Fruit fly (Drosophila melanogaster) whole organism, embryonic: ENCODE measurements around the gene Gale.

Experiments used
- Adf1 ChIP-seq: fragments of 200-800 bp; sonication (Bioruptor generic); IDR thresholded peaks from 2 replicates; pipeline ENCODE4 v1.3.6; 2022; ENCODE audit warnings: missing biosample characterization, missing genetic modification characterization
- Atf6 ChIP-seq: fragments of 200-800 bp; sonication (Bioruptor generic); IDR thresholded peaks from 2 replicates; pipeline ENCODE4 v1.3.6; 2022; ENCODE audit warnings: missing biosample characterization, missing genetic modification characterization
- Blimp-1 ChIP-seq: fragments of 200-800 bp; sonication (Bioruptor generic); optimal IDR thresholded peaks from 3 replicates; lab custom pipeline; 2018; ENCODE audit warnings: missing biosample characterization, missing genetic modification characterization, mild to moderate bottlenecking, moderate library complexity, missing genetic modification reagents
- C15 ChIP-seq: fragments of 200-800 bp; sonication (Bioruptor generic); IDR thresholded peaks from 3 replicates; pipeline ENCODE4 v1.3.6; 2022; ENCODE audit warnings: missing biosample characterization, missing genetic modification characterization
- CG10565 ChIP-seq: fragments of 200-800 bp; sonication (Bioruptor generic); optimal IDR thresholded peaks from 3 replicates; lab custom pipeline; 2016; ENCODE audit warnings: missing biosample characterization, mild to moderate bottlenecking, missing genetic modification characterization
- CG12942 ChIP-seq: fragments of 200-800 bp; sonication (Bioruptor generic); optimal IDR thresholded peaks from 3 replicates; lab custom pipeline; 2016; ENCODE audit warnings: missing biosample characterization, missing genetic modification characterization
- CG14667 ChIP-seq: fragments of 200-800 bp; sonication (Bioruptor generic); IDR thresholded peaks from 2 replicates; pipeline ENCODE4 v1.3.6; 2022; ENCODE audit warnings: missing biosample characterization, missing genetic modification characterization
- CG16813 ChIP-seq: fragments of 200-800 bp; sonication (Bioruptor generic); IDR thresholded peaks from 3 replicates; pipeline ENCODE4 v1.3.6; 2022; ENCODE audit warnings: missing biosample characterization, missing genetic modification characterization; ENCODE audit not compliant: partially characterized antibody
- CG17186 ChIP-seq: fragments of 200-800 bp; sonication (Bioruptor generic); optimal IDR thresholded peaks from 3 replicates; lab custom pipeline; 2017; ENCODE audit warnings: missing biosample characterization, missing genetic modification reagents, missing genetic modification characterization
- CG18262 ChIP-seq: fragments of 200-800 bp; optimal IDR thresholded peaks from 3 replicates; lab custom pipeline; 2019; ENCODE audit warnings: missing biosample characterization, mild to moderate bottlenecking, missing genetic modification characterization, moderate library complexity
- CG2889 ChIP-seq: fragments of 200-800 bp; sonication (Bioruptor generic); IDR thresholded peaks from 3 replicates; pipeline ENCODE4 v1.3.6; 2022; ENCODE audit warnings: missing biosample characterization, missing genetic modification characterization
- CG30020 ChIP-seq: fragments of 200-800 bp; optimal IDR thresholded peaks from 2 replicates; lab custom pipeline; 2019; ENCODE audit warnings: missing biosample characterization, mild to moderate bottlenecking, missing genetic modification characterization, moderate library complexity
- CG31365 ChIP-seq: fragments of 200-800 bp; sonication (Bioruptor generic); optimal IDR thresholded peaks from 2 replicates; lab custom pipeline; 2018; ENCODE audit warnings: missing biosample characterization, mild to moderate bottlenecking, missing genetic modification characterization
- CG31388 ChIP-seq: fragments of 200-800 bp; sonication (Bioruptor generic); optimal IDR thresholded peaks from 2 replicates; lab custom pipeline; 2016; ENCODE audit warnings: missing biosample characterization, missing genetic modification characterization
- CG32532 ChIP-seq: fragments of 200-800 bp; sonication (Bioruptor generic); IDR thresholded peaks from 2 replicates; pipeline ENCODE4 v1.3.6; 2022; ENCODE audit warnings: missing biosample characterization, missing genetic modification characterization
- CG34376 ChIP-seq: fragments of 200-800 bp; sonication (Bioruptor generic); optimal IDR thresholded peaks from 2 replicates; lab custom pipeline; 2018; ENCODE audit warnings: missing biosample characterization, mild to moderate bottlenecking, missing genetic modification characterization
- CG4360 ChIP-seq: fragments of 200-800 bp; sonication (Bioruptor generic); IDR thresholded peaks from 2 replicates; pipeline ENCODE4 v1.3.6; 2022; ENCODE audit warnings: missing biosample characterization, missing genetic modification characterization
- CG5180 ChIP-seq: fragments of 200-800 bp; sonication (Bioruptor generic); optimal IDR thresholded peaks from 3 replicates; lab custom pipeline; 2017; ENCODE audit warnings: missing biosample characterization, missing genetic modification characterization, mild to moderate bottlenecking, moderate library complexity, missing genetic modification reagents
- CG6683 ChIP-seq: fragments of 200-800 bp; sonication (Bioruptor generic); optimal IDR thresholded peaks from 2 replicates; lab custom pipeline; 2017; ENCODE audit warnings: missing biosample characterization, mild to moderate bottlenecking, missing genetic modification characterization, missing genetic modification reagents
- CG7745 ChIP-seq: fragments of 200-800 bp; sonication (Bioruptor generic); optimal IDR thresholded peaks from 2 replicates; lab custom pipeline; 2018; ENCODE audit warnings: missing biosample characterization, mild to moderate bottlenecking, missing genetic modification characterization, moderate library complexity
- CG8290 ChIP-seq, 3 experiments: fragments of 200-800 bp; sonication (Bioruptor generic); optimal IDR thresholded peaks; 2 replicates each; lab custom pipeline; 2016 to 2019; ENCODE audit warnings: missing biosample characterization in 3 of 3, missing genetic modification characterization in 3 of 3, mild to moderate bottlenecking in 2 of 3, moderate library complexity in 1 of 3
- CG9437 ChIP-seq: fragments of 200-800 bp; sonication (Bioruptor generic); optimal IDR thresholded peaks from 2 replicates; lab custom pipeline; 2018; ENCODE audit warnings: missing biosample characterization, mild to moderate bottlenecking, missing genetic modification characterization
- CG9817 ChIP-seq: fragments of 200-800 bp; sonication (Bioruptor generic); optimal IDR thresholded peaks from 2 replicates; lab custom pipeline; 2018; ENCODE audit warnings: missing biosample characterization, mild to moderate bottlenecking, missing genetic modification characterization, moderate library complexity
- CG9876 ChIP-seq: fragments of 200-800 bp; sonication (Bioruptor generic); optimal IDR thresholded peaks from 2 replicates; lab custom pipeline; 2016; ENCODE audit warnings: missing biosample characterization, missing genetic modification characterization
- CG9932 ChIP-seq: fragments of 200-800 bp; sonication (Bioruptor generic); IDR thresholded peaks from 2 replicates; pipeline ENCODE4 v1.3.6; 2022; ENCODE audit warnings: missing biosample characterization, missing genetic modification characterization
- HHEX ChIP-seq: fragments of 200-800 bp; sonication (Bioruptor generic); optimal IDR thresholded peaks from 3 replicates; lab custom pipeline; 2017; ENCODE audit warnings: missing biosample characterization, mild to moderate bottlenecking, missing genetic modification characterization, missing genetic modification reagents
- Lhr ChIP-seq: fragments of 200-800 bp; sonication (Bioruptor generic); optimal IDR thresholded peaks from 3 replicates; lab custom pipeline; 2017; ENCODE audit warnings: mild to moderate bottlenecking, missing biosample characterization, missing genetic modification reagents, missing genetic modification characterization
- Optix ChIP-seq: fragments of 200-800 bp; sonication (Bioruptor generic); IDR thresholded peaks from 3 replicates; pipeline ENCODE4 v1.3.6; 2022; ENCODE audit warnings: missing biosample characterization, missing genetic modification characterization
- Six4 ChIP-seq: fragments of 200-800 bp; sonication (Bioruptor generic); optimal IDR thresholded peaks from 2 replicates; lab custom pipeline; 2016; ENCODE audit warnings: missing biosample characterization, missing genetic modification characterization
- Sox102F ChIP-seq: fragments of 200-800 bp; sonication (Bioruptor generic); optimal IDR thresholded peaks from 2 replicates; lab custom pipeline; 2018; ENCODE audit warnings: missing biosample characterization, mild to moderate bottlenecking, missing genetic modification characterization, moderate library complexity
- Taf1 ChIP-seq: fragments of 200-800 bp; sonication (Bioruptor generic); IDR thresholded peaks from 2 replicates; pipeline ENCODE4 v1.3.6; 2022; ENCODE audit warnings: missing biosample characterization, missing genetic modification characterization
- ab ChIP-seq: fragments of 200-800 bp; sonication (Bioruptor generic); optimal IDR thresholded peaks from 2 replicates; lab custom pipeline; 2016; ENCODE audit warnings: missing biosample characterization, missing genetic modification characterization
- ash1 ChIP-seq: fragments of 200-800 bp; sonication (Bioruptor generic); optimal IDR thresholded peaks from 2 replicates; lab custom pipeline; 2018; ENCODE audit warnings: missing biosample characterization, mild to moderate bottlenecking, missing genetic modification characterization
- bsh ChIP-seq, 2 experiments: fragments of 200-800 bp; sonication (Bioruptor generic); optimal IDR thresholded peaks; 2 replicates each; lab custom pipeline; 2017 to 2018; ENCODE audit warnings: mild to moderate bottlenecking in 2 of 2, missing biosample characterization in 2 of 2, missing genetic modification characterization in 2 of 2, moderate library complexity in 1 of 2
- emc ChIP-seq: fragments of 200-800 bp; sonication (Bioruptor generic); optimal IDR thresholded peaks from 2 replicates; lab custom pipeline; 2016; ENCODE audit warnings: missing biosample characterization, missing genetic modification characterization
- en ChIP-seq: fragments of 200-800 bp; sonication (Bioruptor generic); optimal IDR thresholded peaks from 2 replicates; lab custom pipeline; 2016; ENCODE audit warnings: missing biosample characterization, missing genetic modification characterization
- fd96Cb ChIP-seq: fragments of 200-800 bp; sonication (Bioruptor generic); optimal IDR thresholded peaks from 2 replicates; lab custom pipeline; 2018; ENCODE audit warnings: missing biosample characterization, mild to moderate bottlenecking, missing genetic modification characterization, moderate library complexity
- ftz-f1 ChIP-seq: fragments of 200-800 bp; sonication (Bioruptor generic); optimal IDR thresholded peaks from 2 replicates; lab custom pipeline; 2016; ENCODE audit warnings: missing biosample characterization, missing genetic modification characterization
- fu2 ChIP-seq: fragments of 200-800 bp; sonication (Bioruptor generic); optimal IDR thresholded peaks from 2 replicates; lab custom pipeline; 2016; ENCODE audit warnings: missing biosample characterization, missing genetic modification characterization
- gsb ChIP-seq: fragments of 200-800 bp; sonication (Bioruptor generic); IDR thresholded peaks from 2 replicates; pipeline ENCODE4 v1.3.6; 2022; ENCODE audit warnings: missing biosample characterization, missing genetic modification characterization
- jing ChIP-seq: fragments of 200-800 bp; sonication (Bioruptor generic); optimal IDR thresholded peaks from 2 replicates; lab custom pipeline; 2018; ENCODE audit warnings: missing biosample characterization, mild to moderate bottlenecking, missing genetic modification characterization
- mam ChIP-seq: fragments of 200-800 bp; sonication (Bioruptor generic); optimal IDR thresholded peaks from 3 replicates; lab custom pipeline; 2016; ENCODE audit warnings: missing biosample characterization, missing genetic modification characterization
- nmo ChIP-seq: fragments of 200-800 bp; sonication (Bioruptor generic); optimal IDR thresholded peaks from 2 replicates; lab custom pipeline; 2018; ENCODE audit warnings: missing biosample characterization, mild to moderate bottlenecking, missing genetic modification characterization, moderate library complexity
- nom ChIP-seq: fragments of 200-800 bp; sonication (Bioruptor generic); optimal IDR thresholded peaks from 2 replicates; lab custom pipeline; 2017; ENCODE audit warnings: missing biosample characterization, missing genetic modification characterization, mild to moderate bottlenecking, moderate library complexity, missing genetic modification reagents
- oc ChIP-seq: fragments of 200-800 bp; sonication (Bioruptor generic); optimal IDR thresholded peaks from 2 replicates; lab custom pipeline; 2018; ENCODE audit warnings: missing biosample characterization, mild to moderate bottlenecking, missing genetic modification characterization, moderate library complexity
- pros ChIP-seq: fragments of 200-800 bp; sonication (Bioruptor generic); optimal IDR thresholded peaks from 3 replicates; lab custom pipeline; 2019; ENCODE audit warnings: missing biosample characterization, mild to moderate bottlenecking, missing genetic modification characterization, moderate library complexity
- pum ChIP-seq: fragments of 200-800 bp; sonication (Bioruptor generic); optimal IDR thresholded peaks from 2 replicates; lab custom pipeline; 2016; ENCODE audit warnings: missing biosample characterization, missing genetic modification characterization
- seq ChIP-seq: fragments of 200-800 bp; sonication (Bioruptor generic); IDR thresholded peaks from 2 replicates; pipeline ENCODE4 v1.3.6; 2022; ENCODE audit warnings: missing biosample characterization, missing genetic modification characterization

Gale gene

DNA sequence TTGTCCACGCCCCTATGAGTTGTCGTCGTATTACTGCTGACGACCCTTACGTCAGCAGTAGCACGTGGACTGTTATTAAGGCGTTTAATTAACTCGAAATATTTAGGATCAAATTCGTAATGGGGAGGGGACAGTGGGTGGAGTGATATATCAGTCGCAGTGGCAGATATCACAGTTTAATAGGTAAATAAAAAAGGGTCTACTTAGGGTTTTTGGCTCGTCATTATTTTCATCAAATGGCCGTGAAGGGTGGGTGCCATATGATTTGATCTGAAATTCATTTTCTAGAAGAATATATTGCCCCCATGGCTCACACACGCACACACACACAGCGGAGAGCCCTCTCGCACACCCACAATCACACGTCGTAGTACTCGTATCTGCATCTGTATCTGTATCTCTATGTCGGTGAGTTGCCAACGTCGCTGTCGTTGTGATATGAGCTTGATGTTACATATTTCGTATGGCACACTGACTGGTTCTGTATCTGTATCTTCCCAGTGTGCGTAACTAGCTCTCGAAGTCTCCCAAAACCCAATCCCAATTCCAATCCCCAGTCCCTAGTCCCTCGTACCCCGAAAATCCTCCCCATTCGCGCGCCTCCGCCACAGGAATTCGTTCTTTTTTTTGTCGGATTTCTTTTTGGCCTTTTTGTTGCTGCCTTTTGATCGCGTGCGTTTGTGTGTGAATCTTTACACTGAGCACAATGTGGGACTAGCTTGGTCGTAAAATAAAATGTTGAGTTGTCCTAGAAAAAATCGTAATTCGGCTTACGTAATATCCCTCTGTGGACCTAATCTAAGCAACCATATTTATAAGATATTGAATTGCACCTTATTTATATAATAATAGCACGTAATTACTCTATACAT, 21.6 kb upstream of the Gale start (continued):
- TF ChIP-seq en (no peak), CG31365 (tag; lab: Kevin White, UChicago) (peak; percentile 10), CG9932 (GFP tag; lab: Robert Waterston, UW) (peak; percentile 68), CG14667 (GFP tag; lab: Robert Waterston, UW) (peak; percentile 59), Six4 (GFP tag; lab: Kevin White, UChicago) (no peak), jing (GFP tag; lab: Kevin White, UChicago) (no peak), Lhr (GFP tag; lab: Kevin White, UChicago) (no peak), fu2 (GFP tag; lab: Kevin White, UChicago) (peak; percentile 18), CG16813 (GFP tag; lab: Robert Waterston, UW) (no peak), Blimp-1 (GFP tag; lab: Kevin White, UChicago) (no peak), CG31388 (GFP tag; lab: Kevin White, UChicago) (no peak), ab (GFP tag; lab: Kevin White, UChicago) (peak; percentile 12), CG9817 (tag; lab: Kevin White, UChicago) (peak; percentile 61), CG6683 (GFP tag; lab: Kevin White, UChicago) (no peak), Atf6 (GFP tag; lab: Robert Waterston, UW) (peak; percentile 56; the same call in 1 of the 2 replicates), CG30020 (no peak), seq (GFP tag; lab: Robert Waterston, UW) (no peak), ftz-f1 (GFP tag; lab: Kevin White, UChicago) (peak; percentile 36), CG34376 (GFP tag; lab: Kevin White, UChicago) (peak; percentile 65), Optix (GFP tag; lab: Robert Waterston, UW) (no peak), fd96Cb (tag; lab: Kevin White, UChicago) (peak; percentile 39), CG17186 (GFP tag; lab: Kevin White, UChicago) (no peak), CG7745 (tag; lab: Kevin White, UChicago) (no peak), CG10565 (no peak), gsb (peak; percentile 55; the same call in 1 of the 2 replicates), HHEX (GFP tag; lab: Kevin White, UChicago) (no peak), oc (tag; lab: Kevin White, UChicago) (peak; percentile 19), Sox102F (peak; percentile 51), pros (GFP tag; lab: Kevin White, UChicago) (peak; percentile 35), C15 (0 out of 3 replicates have a peak, but pooled peaks have one; percentile 42), emc (no peak), Adf1 (GFP tag; lab: Robert Waterston, UW) (peak; percentile 87), Taf1 (GFP tag; lab: Robert Waterston, UW) (no peak; the same call in 1 of the 2 replicates), CG18262 (tag; lab: Kevin White, UChicago) (peak; percentile 39), nmo (GFP tag; lab: Kevin White, UChicago) (peak; percentile 49), CG9876 (GFP tag; lab: Kevin White, UChicago) (no peak), bsh (GFP tag; optimal IDR thresholded peaks at IDR 0.05; lab: Kevin White, UChicago) (peak; percentile 33 to 84), CG4360 (GFP tag; lab: Robert Waterston, UW) (peak; percentile 52; the same call in 1 of the 2 replicates), CG12942 (GFP tag; lab: Kevin White, UChicago) (no peak), CG9437 (GFP tag; lab: Kevin White, UChicago) (no peak), CG32532 (GFP tag; lab: Robert Waterston, UW) (peak; percentile 75), nom (GFP tag; lab: Kevin White, UChicago) (peak; percentile 95), CG5180 (GFP tag; lab: Kevin White, UChicago) (no peak), mam (GFP tag; lab: Kevin White, UChicago) (peak; percentile 54), CG8290 (GFP tag; optimal IDR thresholded peaks at IDR 0.05; lab: Kevin White, UChicago) (peak; percentile 10), CG8290 (tag; optimal IDR thresholded peaks at IDR 0.05; lab: Kevin White, UChicago) (no peak), ash1 (GFP tag; lab: Kevin White, UChicago) (no peak), CG2889 (GFP tag; lab: Robert Waterston, UW) (no peak), pum (peak; percentile 11)
